Fruit fly (Drosophila melanogaster) whole organism, embryonic: Measurements from ENCODE around the gene Rlb1.

ENCODE experiments used
- Abd-B ChIP-seq: fragments of 200-800 bp; sonication (Bioruptor generic); optimal IDR thresholded peaks from 2 replicates; lab custom pipeline; 2018; ENCODE audit warnings: missing biosample characterization, mild to moderate bottlenecking, missing genetic modification characterization, moderate library complexity
- C15 ChIP-seq: fragments of 200-800 bp; sonication (Bioruptor generic); IDR thresholded peaks from 3 replicates; pipeline ENCODE4 v1.3.6; 2022; ENCODE audit warnings: missing biosample characterization, missing genetic modification characterization
- CG10274 ChIP-seq: fragments of 200-800 bp; sonication (Bioruptor generic); optimal IDR thresholded peaks from 3 replicates; lab custom pipeline; 2017; ENCODE audit warnings: missing biosample characterization, mild to moderate bottlenecking, missing genetic modification characterization
- CG10959 ChIP-seq: fragments of 200-800 bp; sonication (Bioruptor generic); IDR thresholded peaks from 2 replicates; pipeline ENCODE4 v1.3.6; 2022; ENCODE audit warnings: missing biosample characterization, missing genetic modification characterization
- CG11723 ChIP-seq: fragments of 200-800 bp; sonication (Bioruptor generic); optimal IDR thresholded peaks from 2 replicates; lab custom pipeline; 2017; ENCODE audit warnings: missing biosample characterization, mild to moderate bottlenecking, missing genetic modification characterization
- CG12942 ChIP-seq: fragments of 200-800 bp; sonication (Bioruptor generic); optimal IDR thresholded peaks from 3 replicates; lab custom pipeline; 2016; ENCODE audit warnings: missing biosample characterization, missing genetic modification characterization
- CG13624 ChIP-seq: fragments of 200-800 bp; sonication (Bioruptor generic); optimal IDR thresholded peaks from 2 replicates; lab custom pipeline; 2016; ENCODE audit warnings: missing biosample characterization, missing genetic modification characterization
- CG14667 ChIP-seq: fragments of 200-800 bp; sonication (Bioruptor generic); IDR thresholded peaks from 2 replicates; pipeline ENCODE4 v1.3.6; 2022; ENCODE audit warnings: missing biosample characterization, missing genetic modification characterization
- CG30403 ChIP-seq: fragments of 200-800 bp; sonication (Bioruptor generic); optimal IDR thresholded peaks from 3 replicates; lab custom pipeline; 2016; ENCODE audit warnings: missing biosample characterization, missing genetic modification characterization
- CG30431 ChIP-seq: fragments of 200-800 bp; sonication (Bioruptor generic); optimal IDR thresholded peaks from 2 replicates; lab custom pipeline; 2017; ENCODE audit warnings: missing biosample characterization, missing genetic modification characterization
- CG31365 ChIP-seq: fragments of 200-800 bp; sonication (Bioruptor generic); optimal IDR thresholded peaks from 2 replicates; lab custom pipeline; 2018; ENCODE audit warnings: missing biosample characterization, mild to moderate bottlenecking, missing genetic modification characterization
- CG3407 ChIP-seq: fragments of 200-800 bp; sonication (Bioruptor generic); optimal IDR thresholded peaks from 2 replicates; lab custom pipeline; 2018; ENCODE audit warnings: missing biosample characterization, mild to moderate bottlenecking, missing genetic modification characterization
- CG4707 ChIP-seq: fragments of 200-800 bp; sonication (Bioruptor generic); optimal IDR thresholded peaks from 2 replicates; lab custom pipeline; 2018; ENCODE audit warnings: missing biosample characterization, mild to moderate bottlenecking, missing genetic modification characterization, moderate library complexity
- CG5180 ChIP-seq: fragments of 200-800 bp; sonication (Bioruptor generic); optimal IDR thresholded peaks from 3 replicates; lab custom pipeline; 2017; ENCODE audit warnings: missing biosample characterization, missing genetic modification characterization, mild to moderate bottlenecking, moderate library complexity, missing genetic modification reagents
- CG6791 ChIP-seq: fragments of 200-800 bp; sonication (Bioruptor generic); IDR thresholded peaks from 3 replicates; pipeline ENCODE4 v1.3.6; 2022; ENCODE audit warnings: missing biosample characterization, missing genetic modification characterization; ENCODE audit not compliant: partially characterized antibody
- CG7372 ChIP-seq: fragments of 200-800 bp; sonication (Bioruptor generic); IDR thresholded peaks from 2 replicates; pipeline ENCODE4 v1.3.6; 2022; ENCODE audit warnings: missing biosample characterization, missing genetic modification characterization
- CG7556 ChIP-seq: fragments of 200-800 bp; sonication (Bioruptor generic); optimal IDR thresholded peaks from 2 replicates; lab custom pipeline; 2017; ENCODE audit warnings: missing biosample characterization, mild to moderate bottlenecking, missing genetic modification characterization
- CG8281 ChIP-seq: fragments of 200-800 bp; sonication (Bioruptor generic); optimal IDR thresholded peaks from 2 replicates; lab custom pipeline; 2018; ENCODE audit warnings: missing biosample characterization, mild to moderate bottlenecking, missing genetic modification characterization, moderate library complexity
- CG8388 ChIP-seq: fragments of 200-800 bp; sonication (Bioruptor generic); optimal IDR thresholded peaks from 2 replicates; lab custom pipeline; 2019; ENCODE audit warnings: missing biosample characterization, mild to moderate bottlenecking, missing genetic modification characterization, moderate library complexity
- CG8478 ChIP-seq: fragments of >200 bp; optimal IDR thresholded peaks from 2 replicates; lab custom pipeline; 2018
- CkIIα-i1 ChIP-seq: fragments of 200-800 bp; sonication (Bioruptor generic); IDR thresholded peaks from 2 replicates; pipeline ENCODE4 v1.3.6; 2022; ENCODE audit warnings: missing biosample characterization, missing genetic modification characterization
- CoRest ChIP-seq: fragments of 200-800 bp; sonication (Bioruptor generic); optimal IDR thresholded peaks from 3 replicates; lab custom pipeline; 2018; ENCODE audit warnings: missing biosample characterization, mild to moderate bottlenecking, missing genetic modification characterization, moderate library complexity
- Deaf1 ChIP-seq: fragments of 200-800 bp; optimal IDR thresholded peaks from 3 replicates; lab custom pipeline; 2019; ENCODE audit warnings: missing biosample characterization, mild to moderate bottlenecking, missing genetic modification characterization, moderate library complexity
- Doc3 ChIP-seq: fragments of 200-800 bp; sonication (Bioruptor generic); IDR thresholded peaks from 3 replicates; pipeline ENCODE4 v1.3.6; 2022; ENCODE audit warnings: missing biosample characterization, missing genetic modification characterization; ENCODE audit not compliant: partially characterized antibody
- Dp ChIP-seq: fragments of 200-800 bp; sonication (Bioruptor generic); optimal IDR thresholded peaks from 2 replicates; lab custom pipeline; 2018; ENCODE audit warnings: missing biosample characterization, mild to moderate bottlenecking, missing genetic modification characterization, moderate library complexity
- Drgx ChIP-seq: fragments of 200-800 bp; sonication (Bioruptor generic); IDR thresholded peaks from 2 replicates; pipeline ENCODE4 v1.3.6; 2022; ENCODE audit warnings: missing biosample characterization, missing genetic modification characterization
- GATAe ChIP-seq: fragments of 200-800 bp; sonication (Bioruptor generic); conservative IDR thresholded peaks from 2 replicates; pipeline ENCODE4 v1.3.6; 2022; ENCODE audit warnings: missing biosample characterization, missing genetic modification characterization
- HLH4C ChIP-seq: fragments of 200-800 bp; sonication (Bioruptor generic); IDR thresholded peaks from 3 replicates; pipeline ENCODE4 v1.3.6; 2022; ENCODE audit warnings: missing biosample characterization, missing genetic modification characterization; ENCODE audit not compliant: partially characterized antibody
- MTF-1 ChIP-seq: fragments of 200-800 bp; sonication (Bioruptor generic); optimal IDR thresholded peaks from 2 replicates; lab custom pipeline; 2018; ENCODE audit warnings: missing biosample characterization, mild to moderate bottlenecking, missing genetic modification characterization, borderline replicate concordance
- Mad ChIP-seq: fragments of 200-800 bp; sonication (Bioruptor generic); optimal IDR thresholded peaks from 2 replicates; lab custom pipeline; 2016; ENCODE audit warnings: missing biosample characterization, missing genetic modification characterization
- Ravus ChIP-seq: fragments of 200-800 bp; sonication (Bioruptor generic); IDR thresholded peaks from 2 replicates; pipeline ENCODE4 v1.3.6; 2022; ENCODE audit warnings: missing biosample characterization, missing genetic modification characterization
- ac ChIP-seq: fragments of 200-800 bp; sonication (Bioruptor generic); optimal IDR thresholded peaks from 3 replicates; lab custom pipeline; 2017; ENCODE audit warnings: missing biosample characterization, mild to moderate bottlenecking, missing genetic modification characterization
- chn ChIP-seq: fragments of 200-800 bp; sonication (Bioruptor generic); optimal IDR thresholded peaks from 2 replicates; lab custom pipeline; 2016; ENCODE audit warnings: missing biosample characterization, missing genetic modification characterization
- corto ChIP-seq: fragments of 200-800 bp; sonication (Bioruptor generic); optimal IDR thresholded peaks from 2 replicates; lab custom pipeline; 2016; ENCODE audit warnings: missing biosample characterization, mild to moderate bottlenecking, missing genetic modification characterization, moderate library complexity
- dysf ChIP-seq: fragments of 200-800 bp; sonication (Bioruptor generic); IDR thresholded peaks from 3 replicates; pipeline ENCODE4 v1.3.6; 2022; ENCODE audit warnings: missing biosample characterization, missing genetic modification characterization
- eve ChIP-seq, 2 experiments: fragments of >200 bp; optimal IDR thresholded peaks; 2 replicates each; lab custom pipeline; 2017; ENCODE audit warnings: missing biosample characterization in 2 of 2, missing genetic modification characterization in 2 of 2
- ftz-f1 ChIP-seq: fragments of 200-800 bp; sonication (Bioruptor generic); optimal IDR thresholded peaks from 2 replicates; lab custom pipeline; 2016; ENCODE audit warnings: missing biosample characterization, missing genetic modification characterization
- jing ChIP-seq: fragments of 200-800 bp; sonication (Bioruptor generic); optimal IDR thresholded peaks from 2 replicates; lab custom pipeline; 2018; ENCODE audit warnings: missing biosample characterization, mild to moderate bottlenecking, missing genetic modification characterization
- klu ChIP-seq: fragments of 200-800 bp; sonication (Bioruptor generic); IDR thresholded peaks from 2 replicates; pipeline ENCODE4 v1.3.6; 2022; ENCODE audit warnings: missing biosample characterization, missing genetic modification characterization
- lmd ChIP-seq: fragments of 200-800 bp; sonication (Bioruptor generic); IDR thresholded peaks from 2 replicates; pipeline ENCODE4 v1.3.6; 2022; ENCODE audit warnings: missing biosample characterization, missing genetic modification characterization
- nau ChIP-seq: fragments of 200-800 bp; sonication (Bioruptor generic); optimal IDR thresholded peaks from 3 replicates; lab custom pipeline; 2017; ENCODE audit warnings: missing biosample characterization, mild to moderate bottlenecking, missing genetic modification characterization, missing genetic modification reagents
- pros ChIP-seq: fragments of 200-800 bp; sonication (Bioruptor generic); optimal IDR thresholded peaks from 3 replicates; lab custom pipeline; 2019; ENCODE audit warnings: missing biosample characterization, mild to moderate bottlenecking, missing genetic modification characterization, moderate library complexity
- ro ChIP-seq: fragments of 200-800 bp; sonication (Bioruptor generic); IDR thresholded peaks from 2 replicates; pipeline ENCODE4 v1.3.6; 2022; ENCODE audit warnings: missing biosample characterization, missing genetic modification characterization
- salm ChIP-seq: fragments of 200-800 bp; sonication (Bioruptor generic); optimal IDR thresholded peaks from 2 replicates; lab custom pipeline; 2018; ENCODE audit warnings: missing biosample characterization, mild to moderate bottlenecking, missing genetic modification characterization
- schlank ChIP-seq: fragments of 200-800 bp; sonication (Bioruptor generic); optimal IDR thresholded peaks from 2 replicates; lab custom pipeline; 2018; ENCODE audit warnings: missing biosample characterization, mild to moderate bottlenecking, missing genetic modification characterization
- sens-2 ChIP-seq: fragments of 200-800 bp; sonication (Bioruptor generic); IDR thresholded peaks from 2 replicates; pipeline ENCODE4 v1.3.6; 2022; ENCODE audit warnings: missing biosample characterization, missing genetic modification characterization
- slbo ChIP-seq: fragments of 200-800 bp; sonication (Bioruptor generic); IDR thresholded peaks from 2 replicates; pipeline ENCODE4 v1.3.6; 2022; ENCODE audit warnings: missing biosample characterization, missing genetic modification characterization
- tgo ChIP-seq: fragments of 200-800 bp; sonication (Bioruptor generic); IDR thresholded peaks from 3 replicates; pipeline ENCODE4 v1.3.6; 2022; ENCODE audit warnings: missing biosample characterization, missing genetic modification characterization
- zen ChIP-seq: fragments of 200-800 bp; sonication (Bioruptor generic); optimal IDR thresholded peaks from 3 replicates; lab custom pipeline; 2018; ENCODE audit warnings: missing biosample characterization, mild to moderate bottlenecking, missing genetic modification characterization, moderate library complexity

Gene Rlb1

DNA sequence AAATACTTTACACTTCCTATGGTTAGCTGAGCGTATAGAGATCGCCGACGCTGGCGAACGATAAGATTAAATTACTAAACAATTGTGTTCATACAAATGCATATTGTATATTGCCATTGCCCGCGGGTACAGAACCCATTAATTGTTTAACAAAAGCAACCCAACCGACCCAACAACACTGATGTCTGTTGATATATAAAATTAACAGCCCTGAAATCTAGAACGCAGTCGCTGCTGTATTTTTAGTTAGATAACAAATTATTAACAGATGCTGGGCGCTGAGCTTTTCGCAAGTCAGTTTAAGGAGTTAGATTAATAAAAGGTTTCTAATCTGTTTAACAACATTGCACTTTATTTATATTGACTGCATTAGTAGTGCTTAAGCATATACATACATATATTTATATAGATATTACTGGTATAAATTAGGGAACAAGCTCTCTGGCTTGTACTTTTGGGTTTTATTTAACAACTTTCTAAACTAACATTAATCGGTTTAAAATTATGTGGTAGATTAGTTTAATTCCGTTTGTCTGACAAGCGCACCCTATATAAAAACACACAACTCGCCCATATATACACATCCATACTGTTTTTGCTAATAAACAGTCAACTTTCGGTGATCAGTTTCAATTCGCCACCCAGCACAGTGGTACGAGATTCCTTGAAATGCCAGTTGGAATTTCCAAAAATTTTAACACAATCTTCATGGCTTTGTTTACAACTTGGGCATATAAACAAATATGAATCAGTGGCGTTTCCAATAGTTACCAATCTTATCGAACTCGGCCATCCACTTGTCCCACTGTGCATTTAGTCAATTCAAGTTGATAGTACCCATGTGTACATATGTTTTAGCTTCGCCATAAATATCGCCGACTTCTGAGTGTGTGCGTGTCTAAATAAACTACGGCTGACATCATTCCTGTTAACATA is 15.0 kb downstream of the Rlb1 start (continued):
- TF ChIP-seq Deaf1 (tag; lab: Kevin White, UChicago) (peak; percentile 66), zen (tag; lab: Kevin White, UChicago) (peak; percentile 66), CG10274 (peak; percentile 79), CG10959 (GFP tag; lab: Robert Waterston, UW) (peak; percentile 78), CG8478 (lab: Kevin White, UChicago) (no peak), MTF-1 (GFP tag; lab: Kevin White, UChicago) (peak; percentile 85), CG6791 (GFP tag; lab: Robert Waterston, UW) (no peak), CG4707 (GFP tag; lab: Kevin White, UChicago) (peak; percentile 28), pros (no peak), CG7372 (GFP tag; lab: Robert Waterston, UW) (peak; percentile 85), klu (GFP tag; lab: Robert Waterston, UW) (peak; percentile 82), CG8388 (GFP tag; lab: Kevin White, UChicago) (no peak), chn (GFP tag; lab: Kevin White, UChicago) (peak; percentile 74), salm (tag; lab: Kevin White, UChicago) (peak; percentile 65), CG8281 (peak; percentile 62), Drgx (GFP tag; lab: Robert Waterston, UW) (peak; percentile 96), slbo (GFP tag; lab: Robert Waterston, UW) (peak; percentile 93), nau (no peak), eve (GFP tag; optimal IDR thresholded peaks at IDR 0.05; lab: Kevin White, UChicago) (no peak), tgo (GFP tag; lab: Robert Waterston, UW) (peak; percentile 91), Mad (GFP tag; lab: Kevin White, UChicago) (peak; percentile 74), CoRest (tag; lab: Kevin White, UChicago) (no peak), dysf (peak; percentile 95), corto (peak; percentile 96), CG13624 (GFP tag; lab: Kevin White, UChicago) (peak; percentile 95), CG30431 (GFP tag; lab: Kevin White, UChicago) (peak; percentile 56), jing (no peak), CkIIα-i1 (GFP tag; lab: Robert Waterston, UW) (peak; percentile 66), Dp (GFP tag; lab: Kevin White, UChicago) (no peak), CG11723 (GFP tag; lab: Kevin White, UChicago) (no peak), HLH4C (GFP tag; lab: Robert Waterston, UW) (no peak), C15 (GFP tag; lab: Robert Waterston, UW) (peak; percentile 84; the same call in 2 of the 3 replicates), CG14667 (GFP tag; lab: Robert Waterston, UW) (peak; percentile 76), Ravus (GFP tag; lab: Robert Waterston, UW) (peak; percentile 84), Abd-B (peak; percentile 83), CG3407 (GFP tag; lab: Kevin White, UChicago) (no peak), ac (GFP tag; lab: Kevin White, UChicago) (no peak), lmd (GFP tag; lab: Robert Waterston, UW) (peak; percentile 93), CG31365 (tag; lab: Kevin White, UChicago) (peak; percentile 78), GATAe (GFP tag; lab: Robert Waterston, UW) (peak; percentile 93), schlank (tag; lab: Kevin White, UChicago) (peak; percentile 92), ro (peak; percentile 58), ftz-f1 (GFP tag; lab: Kevin White, UChicago) (peak; percentile 65), CG7556 (GFP tag; lab: Kevin White, UChicago) (peak; percentile 80), sens-2 (GFP tag; lab: Robert Waterston, UW) (peak; percentile 72), CG30403 (GFP tag; lab: Kevin White, UChicago) (peak; percentile 85), Doc3 (GFP tag; lab: Robert Waterston, UW) (no peak), CG5180 (GFP tag; lab: Kevin White, UChicago) (peak; percentile 52), CG12942 (peak; percentile 73)
